Worm (Caenorhabditis elegans) whole organism, L1 larva: ENCODE measurements around the gene ceh-48.

Experiments
- C34B4.2 ChIP-seq: sonication (generic microtip); optimal IDR thresholded peaks from 2 replicates; lab custom pipeline; 2017; ENCODE audit warnings: mild to moderate bottlenecking, missing genetic modification characterization, missing compliant biosample characterization
- F16B12.6 ChIP-seq: fragments of 150-350 bp; optimal IDR thresholded peaks from 2 replicates; lab custom pipeline; 2014; ENCODE audit warnings: missing biosample characterization, missing genetic modification characterization
- Y116A8C.19 ChIP-seq: sonication (generic microtip); optimal IDR thresholded peaks from 2 replicates; lab custom pipeline; 2016; ENCODE audit warnings: missing compliant biosample characterization, missing genetic modification characterization, borderline replicate concordance
- aha-1 ChIP-seq: fragments of 150-350 bp; optimal IDR thresholded peaks from 2 replicates; lab custom pipeline; 2014; ENCODE audit warnings: missing biosample characterization, missing genetic modification characterization
- aly-2 ChIP-seq: fragments of 150-350 bp; optimal IDR thresholded peaks from 2 replicates; lab custom pipeline; 2014; ENCODE audit warnings: missing biosample characterization, missing genetic modification characterization
- blmp-1 ChIP-seq: fragments of 150-350 bp; optimal IDR thresholded peaks from 2 replicates; lab custom pipeline; 2014; ENCODE audit warnings: missing biosample characterization, missing genetic modification characterization
- ceh-63 ChIP-seq: fragments of 200-800 bp; sonication (Bioruptor generic); optimal IDR thresholded peaks from 2 replicates; lab custom pipeline; 2018; ENCODE audit warnings: mild to moderate bottlenecking, missing genetic modification characterization, missing compliant biosample characterization
- ceh-8 ChIP-seq: fragments of 200-800 bp; sonication (Bioruptor generic); optimal IDR thresholded peaks from 2 replicates; lab custom pipeline; 2018; ENCODE audit warnings: mild to moderate bottlenecking, missing genetic modification characterization, moderate library complexity, missing compliant biosample characterization
- ceh-82 ChIP-seq, 3 experiments: fragments of 150-350 bp in 1 of 3; sonication (generic microtip) in 2 of 3; optimal IDR thresholded peaks; 2 replicates each; lab custom pipeline; 2014 to 2017; ENCODE audit warnings: missing biosample characterization in 3 of 3, missing genetic modification characterization in 3 of 3
- ceh-88 ChIP-seq: fragments of 200-800 bp; sonication (Bioruptor generic); IDR thresholded peaks from 2 replicates; pipeline ENCODE4 v1.3.6; 2022; ENCODE audit warnings: missing genetic modification characterization, missing compliant biosample characterization
- ces-1 ChIP-seq: fragments of 150-350 bp; optimal IDR thresholded peaks from 2 replicates; lab custom pipeline; 2014; ENCODE audit warnings: missing biosample characterization, missing genetic modification reagents, missing genetic modification characterization
- dpl-1 ChIP-seq, 3 experiments: fragments of 150-350 bp in 2 of 3; sonication (generic microtip) in 1 of 3; optimal IDR thresholded peaks; 2 replicates each; lab custom pipeline; 2014 to 2017; ENCODE audit warnings: missing biosample characterization in 3 of 3, missing genetic modification characterization in 3 of 3, missing genetic modification reagents in 3 of 3
- efl-1 ChIP-seq, 4 experiments: fragments of 150-350 bp; optimal IDR thresholded peaks in 3 of 4; peaks in 1 of 4; 1 replicate in 1 of 4; 2 replicates in 3 of 4; lab custom pipeline; 2014; ENCODE audit warnings: missing biosample characterization in 2 of 4, missing genetic modification characterization in 2 of 4, missing genetic modification reagents in 2 of 4
- egl-27 ChIP-seq, 2 experiments: fragments of 150-350 bp in 1 of 2; sonication (generic microtip); optimal IDR thresholded peaks; 3 replicates each; lab custom pipeline; 2017 to 2018; ENCODE audit warnings: missing biosample characterization in 2 of 2, missing genetic modification characterization in 2 of 2, missing genetic modification reagents in 2 of 2
- elt-2 ChIP-seq: sonication (generic microtip); optimal IDR thresholded peaks from 2 replicates; lab custom pipeline; 2016; ENCODE audit warnings: missing genetic modification characterization, mild to moderate bottlenecking, inconsistent platforms, missing compliant biosample characterization, missing genetic modification reagents
- elt-3 ChIP-seq, 6 experiments: fragments of 150-350 bp in 1 of 6; sonication (generic microtip); optimal IDR thresholded peaks; 2 replicates each; lab custom pipeline; 2017 to 2018; ENCODE audit warnings: missing biosample characterization in 6 of 6, missing genetic modification characterization in 6 of 6, inconsistent platforms in 1 of 6
- fkh-10 ChIP-seq: sonication (generic microtip); optimal IDR thresholded peaks from 2 replicates; lab custom pipeline; 2017; ENCODE audit warnings: missing biosample characterization, missing genetic modification reagents, missing genetic modification characterization
- fkh-4 ChIP-seq: sonication (generic microtip); optimal IDR thresholded peaks from 2 replicates; lab custom pipeline; 2016; ENCODE audit warnings: missing compliant biosample characterization, missing genetic modification characterization, borderline replicate concordance
- grh-1 ChIP-seq: fragments of 200-800 bp; sonication (Bioruptor generic); IDR thresholded peaks from 2 replicates; pipeline ENCODE4 v1.3.6; 2022; ENCODE audit warnings: missing genetic modification reagents, missing genetic modification characterization, missing compliant biosample characterization
- hlh-17 ChIP-seq: fragments of 200-800 bp; sonication (Bioruptor generic); optimal IDR thresholded peaks from 2 replicates; lab custom pipeline; 2018; ENCODE audit warnings: missing genetic modification characterization, mild to moderate bottlenecking, missing compliant biosample characterization, moderate library complexity, borderline replicate concordance
- irx-1 ChIP-seq: sonication (generic microtip); optimal IDR thresholded peaks from 2 replicates; lab custom pipeline; 2016; ENCODE audit warnings: missing genetic modification characterization, missing compliant biosample characterization
- isw-1 ChIP-seq: fragments of 200-800 bp; sonication (Bioruptor generic); IDR thresholded peaks from 2 replicates; pipeline ENCODE4 v1.3.6; 2022; ENCODE audit warnings: missing genetic modification characterization, missing compliant biosample characterization
- jun-1 ChIP-seq: fragments of 150-350 bp; optimal IDR thresholded peaks from 2 replicates; lab custom pipeline; 2014; ENCODE audit warnings: missing biosample characterization, missing genetic modification reagents, missing genetic modification characterization
- lin-14 ChIP-seq: fragments of 200-800 bp; sonication (Bioruptor generic); optimal IDR thresholded peaks from 2 replicates; lab custom pipeline; 2018; ENCODE audit warnings: mild to moderate bottlenecking, missing genetic modification characterization, moderate library complexity, missing compliant biosample characterization
- lin-15B ChIP-seq: fragments of 150-350 bp; sonication (generic microtip); optimal IDR thresholded peaks from 3 replicates; lab custom pipeline; 2014; ENCODE audit warnings: missing biosample characterization, missing genetic modification characterization
- nhr-11 ChIP-seq: fragments of 150-350 bp; optimal IDR thresholded peaks from 2 replicates; lab custom pipeline; 2014; ENCODE audit warnings: missing biosample characterization, missing genetic modification characterization
- nhr-12 ChIP-seq: sonication (generic microtip); optimal IDR thresholded peaks from 2 replicates; lab custom pipeline; 2017; ENCODE audit warnings: missing biosample characterization, missing genetic modification characterization
- nhr-20 ChIP-seq: sonication (generic microtip); optimal IDR thresholded peaks from 2 replicates; lab custom pipeline; 2016; ENCODE audit warnings: mild to moderate bottlenecking, missing genetic modification characterization, missing compliant biosample characterization
- nhr-237 ChIP-seq: fragments of 150-350 bp; optimal IDR thresholded peaks from 2 replicates; lab custom pipeline; 2014; ENCODE audit warnings: missing biosample characterization, missing genetic modification characterization
- nhr-28 ChIP-seq: fragments of 150-350 bp; optimal IDR thresholded peaks from 2 replicates; lab custom pipeline; 2014; ENCODE audit warnings: missing biosample characterization, missing genetic modification characterization
- nhr-47 ChIP-seq: sonication (generic microtip); optimal IDR thresholded peaks from 2 replicates; lab custom pipeline; 2016; ENCODE audit warnings: mild to moderate bottlenecking, missing genetic modification characterization, moderate library complexity, missing compliant biosample characterization
- nhr-71 ChIP-seq: sonication (generic microtip); optimal IDR thresholded peaks from 2 replicates; lab custom pipeline; 2016; ENCODE audit warnings: mild to moderate bottlenecking, missing genetic modification characterization, moderate library complexity, missing compliant biosample characterization
- nhr-77 ChIP-seq: fragments of 150-350 bp; optimal IDR thresholded peaks from 2 replicates; lab custom pipeline; 2014; ENCODE audit warnings: missing biosample characterization, missing genetic modification characterization
- nhr-85 ChIP-seq: sonication (generic microtip); peaks from one replicate; lab custom pipeline; 2016; ENCODE audit warnings: missing genetic modification characterization, inconsistent platforms, missing compliant biosample characterization
- nhr-90 ChIP-seq: sonication (generic microtip); optimal IDR thresholded peaks from 2 replicates; lab custom pipeline; 2016; ENCODE audit warnings: mild to moderate bottlenecking, missing genetic modification characterization, missing compliant biosample characterization; ENCODE audit not compliant: poor library complexity
- pag-3 ChIP-seq: sonication (generic microtip); optimal IDR thresholded peaks from 2 replicates; lab custom pipeline; 2017; ENCODE audit warnings: missing genetic modification characterization, mild to moderate bottlenecking, missing compliant biosample characterization, antibody characterized with exemption, borderline replicate concordance; ENCODE audit not compliant: insufficient read depth
- pax-3 ChIP-seq: fragments of 200-800 bp; sonication (Bioruptor generic); optimal IDR thresholded peaks from 2 replicates; lab custom pipeline; 2018; ENCODE audit warnings: mild to moderate bottlenecking, missing genetic modification characterization, moderate library complexity, missing compliant biosample characterization
- pqm-1 ChIP-seq: sonication (generic microtip); optimal IDR thresholded peaks from 3 replicates; lab custom pipeline; 2017; ENCODE audit warnings: missing biosample characterization, missing genetic modification characterization
- snpc-4 ChIP-seq: fragments of 150-350 bp; optimal IDR thresholded peaks from 2 replicates; lab custom pipeline; 2014; ENCODE audit warnings: missing biosample characterization, missing genetic modification characterization
- snu-23 ChIP-seq: sonication (generic microtip); optimal IDR thresholded peaks from 2 replicates; lab custom pipeline; 2016; ENCODE audit warnings: missing genetic modification characterization, missing compliant biosample characterization
- sox-4 ChIP-seq: sonication (generic microtip); optimal IDR thresholded peaks from 2 replicates; lab custom pipeline; 2016; ENCODE audit warnings: missing genetic modification characterization, missing compliant biosample characterization
- sptf-1 ChIP-seq: fragments of 150-350 bp; optimal IDR thresholded peaks from 2 replicates; lab custom pipeline; 2014; ENCODE audit warnings: missing biosample characterization, missing genetic modification characterization
- swsn-7 ChIP-seq: sonication (generic microtip); optimal IDR thresholded peaks from 2 replicates; lab custom pipeline; 2016; ENCODE audit warnings: missing genetic modification characterization, missing compliant biosample characterization
- tbx-2 ChIP-seq: sonication (generic microtip); optimal IDR thresholded peaks from 2 replicates; lab custom pipeline; 2016; ENCODE audit warnings: missing genetic modification characterization, missing compliant biosample characterization
- unc-130 ChIP-seq: fragments of 150-350 bp; optimal IDR thresholded peaks from 2 replicates; lab custom pipeline; 2017; ENCODE audit warnings: missing biosample characterization, missing genetic modification characterization, inconsistent platforms
- unc-86 ChIP-seq: sonication (generic microtip); optimal IDR thresholded peaks from 2 replicates; lab custom pipeline; 2016; ENCODE audit warnings: missing genetic modification characterization, missing compliant biosample characterization
- vab-15 ChIP-seq: sonication (generic microtip); optimal IDR thresholded peaks from 2 replicates; lab custom pipeline; 2017; ENCODE audit warnings: missing genotype, mild to moderate bottlenecking, missing genetic modification characterization, missing compliant biosample characterization
- xbp-1 ChIP-seq: sonication (generic microtip); optimal IDR thresholded peaks from 2 replicates; lab custom pipeline; 2016; ENCODE audit warnings: missing genetic modification characterization, missing compliant biosample characterization
- zag-1 ChIP-seq: fragments of 150-350 bp; optimal IDR thresholded peaks from 2 replicates; lab custom pipeline; 2014; ENCODE audit warnings: missing biosample characterization, missing genetic modification characterization
- ztf-4 ChIP-seq: fragments of 150-350 bp; optimal IDR thresholded peaks from 2 replicates; lab custom pipeline; 2014; ENCODE audit warnings: missing biosample characterization, missing genetic modification characterization

The ceh-48 gene

DNA sequence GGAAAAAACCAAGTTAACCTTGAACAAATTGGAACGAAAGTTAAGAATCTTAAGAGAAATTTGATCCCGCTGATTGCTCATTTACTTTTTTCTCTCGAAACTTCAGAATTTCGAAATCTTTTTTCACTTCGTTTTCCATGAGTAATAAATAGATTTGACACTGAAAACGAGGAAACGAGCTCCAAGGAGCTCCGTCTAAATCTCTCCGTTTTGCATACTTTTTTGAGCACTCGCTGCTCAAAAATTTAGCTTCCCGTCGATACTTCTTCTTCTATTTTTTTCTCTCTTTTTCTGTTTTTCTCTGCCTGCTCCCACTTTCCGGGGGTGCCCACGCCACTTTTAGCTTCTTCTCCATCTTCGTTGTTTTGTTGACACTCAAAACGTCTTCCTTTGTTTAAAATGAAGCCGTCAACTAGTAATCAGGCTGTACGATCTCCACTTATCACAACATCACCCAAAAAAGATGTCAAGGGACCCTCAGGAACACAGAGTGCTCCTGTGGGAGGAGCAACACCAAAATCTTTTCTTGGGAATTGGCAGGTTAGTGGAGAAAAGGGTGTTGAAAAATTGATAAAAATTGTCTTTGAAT lies 5.3 kb upstream of the ceh-48 start, which contains the start of gene C17H12.10 (continued):
- TF ChIP-seq xbp-1 (tag; lab: Kevin White, UChicago) (no peak), tbx-2 (tag; lab: Kevin White, UChicago) (no peak), swsn-7 (tag; lab: Kevin White, UChicago) (peak; percentile 8), aha-1 (no peak), elt-2 (no peak), irx-1 (no peak), ceh-82 (tag; optimal IDR thresholded peaks at IDR 0.05; lab: Kevin White, UChicago) (peak in 2 of 3 experiments; percentile 40 to 42), zag-1 (no peak), nhr-47 (peak; percentile 39), unc-86 (tag; lab: Kevin White, UChicago) (peak; percentile 18), unc-130 (tag; lab: Kevin White, UChicago) (no peak), jun-1 (tag; lab: Kevin White, UChicago) (no peak), sptf-1 (tag; lab: Kevin White, UChicago) (no peak), nhr-28 (no peak), nhr-77 (tag; lab: Kevin White, UChicago) (no peak), pqm-1 (no peak), C34B4.2 (tag; lab: Kevin White, UChicago) (no peak), lin-14 (GFP tag; lab: Kevin White, UChicago) (peak; percentile 82), ceh-63 (GFP tag; lab: Kevin White, UChicago) (no peak), ceh-88 (no peak), ces-1 (no peak), F16B12.6 (tag; lab: Kevin White, UChicago) (no peak), nhr-85 (tag; lab: Kevin White, UChicago) (no peak)

DNA sequence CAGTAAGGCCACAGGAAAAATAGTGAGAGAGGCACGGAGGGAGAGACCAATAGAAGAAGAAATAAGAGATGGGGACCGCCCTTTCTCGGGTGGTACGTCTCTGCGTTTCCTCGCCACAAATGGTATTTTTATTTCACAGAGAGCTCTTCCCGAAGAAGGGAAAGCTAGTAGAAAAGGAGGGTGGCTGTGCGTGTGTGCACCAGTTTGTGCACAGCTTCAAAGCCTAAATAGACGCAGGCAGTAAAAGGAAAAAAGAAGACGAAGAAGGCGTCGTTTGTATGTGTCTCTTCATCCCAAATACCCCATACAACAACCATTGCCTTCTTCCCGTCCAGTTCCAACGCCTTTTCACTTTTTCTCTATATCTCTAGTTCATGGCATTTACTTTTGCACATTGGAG lies 2.2 kb upstream of the ceh-48 start:
- TF ChIP-seq nhr-237 (tag; lab: Kevin White, UChicago), result no peak
- peak; percentile 94 for TF ChIP-seq lin-14 (GFP tag; lab: Kevin White, UChicago)
- peak; percentile 84 for TF ChIP-seq fkh-10 (GFP tag; lab: Kevin White, UChicago)
- TF ChIP-seq egl-27 (tag; optimal IDR thresholded peaks at IDR 0.05; lab: Kevin White, UChicago), result peak in 1 of 2 experiments; percentile 32
- peak; percentile 24 for TF ChIP-seq lin-15B (tag; lab: Kevin White, UChicago)
- peak; percentile 57 for TF ChIP-seq snu-23 (GFP tag; lab: Kevin White, UChicago)
- peak; percentile 35 for TF ChIP-seq ztf-4 (tag; lab: Kevin White, UChicago)
- TF ChIP-seq irx-1, result no peak
- no peak for TF ChIP-seq aha-1
- TF ChIP-seq fkh-4 (tag; lab: Kevin White, UChicago), result no peak
- TF ChIP-seq nhr-12 (tag; lab: Kevin White, UChicago), result no peak
- no peak for TF ChIP-seq snpc-4 (tag; lab: Kevin White, UChicago)
- TF ChIP-seq sptf-1 (tag; lab: Kevin White, UChicago), result no peak
- peak; percentile 41 for TF ChIP-seq isw-1 (GFP tag; lab: Robert Waterston, UW)
- TF ChIP-seq dpl-1 (GFP tag; optimal IDR thresholded peaks at IDR 0.05; lab: Kevin White, UChicago), result no peak
- TF ChIP-seq xbp-1 (tag; lab: Kevin White, UChicago), result peak; percentile 31
- TF ChIP-seq vab-15 (tag; lab: Kevin White, UChicago), result no peak
- TF ChIP-seq elt-3 (tag; optimal IDR thresholded peaks at IDR 0.05; lab: Kevin White, UChicago), result no peak
- TF ChIP-seq blmp-1 (tag; lab: Kevin White, UChicago), result peak; percentile 35
- no peak for TF ChIP-seq nhr-11 (tag; lab: Kevin White, UChicago)
- TF ChIP-seq unc-130 (tag; lab: Kevin White, UChicago), result no peak
- TF ChIP-seq nhr-71 (tag; lab: Kevin White, UChicago), result peak; percentile 72
- TF ChIP-seq grh-1, result no peak
- TF ChIP-seq hlh-17 (GFP tag; lab: Kevin White, UChicago), result no peak
- TF ChIP-seq pag-3, result no peak
- no peak for TF ChIP-seq Y116A8C.19 (tag; lab: Kevin White, UChicago)
- no peak for TF ChIP-seq nhr-20
- no peak for TF ChIP-seq nhr-90 (tag; lab: Kevin White, UChicago)
- TF ChIP-seq pax-3 (tag; lab: Kevin White, UChicago), result no peak
- TF ChIP-seq aly-2, result no peak
- no peak for TF ChIP-seq ceh-88
- peak; percentile 69 for TF ChIP-seq tbx-2 (tag; lab: Kevin White, UChicago)
- peak; percentile 53 for TF ChIP-seq ceh-8
- no peak for TF ChIP-seq nhr-28
- TF ChIP-seq sox-4 (tag; lab: Kevin White, UChicago), result no peak
- peak; percentile 37 to 42 for TF ChIP-seq efl-1 (optimal IDR thresholded peaks at IDR 0.05; lab: Kevin White, UChicago)
- peak; percentile 6 to 81 for TF ChIP-seq efl-1 (GFP tag; optimal IDR thresholded peaks at IDR 0.05 in 1 of 2; lab: Kevin White, UChicago)
